Fruit fly (Drosophila melanogaster): ENCODE data around the gene capt.
A peak's percentile ranks its signal among the peaks of the same experiment; 100 is the strongest.

Gene capt

dm6 chr2L:1118880-1119809 lies 38.9 kb downstream of the capt start (continued):
- TF ChIP-seq Doc3 (GFP tag; IDR thresholded peaks at IDR 0.05; ENCODE audit: partially characterized antibody) = no peak; the same call in 2 of the 3 replicates
- TF ChIP-seq eyg (GFP tag; optimal IDR thresholded peaks at IDR 0.05) = no peak
- peak; percentile 69 for TF ChIP-seq CG3281 (GFP tag; optimal IDR thresholded peaks at IDR 0.05)
- TF ChIP-seq klu (GFP tag; IDR thresholded peaks at IDR 0.05) = peak; percentile 44
- TF ChIP-seq otp (GFP tag; IDR thresholded peaks at IDR 0.05) = peak; percentile 40; the same call in 1 of the 3 replicates
- TF ChIP-seq CG9215 (GFP tag; IDR thresholded peaks at IDR 0.05) = peak; percentile 74
- peak; percentile 39 for TF ChIP-seq CG4854 (GFP tag; optimal IDR thresholded peaks at IDR 0.05)
- TF ChIP-seq CG7745 (tag; optimal IDR thresholded peaks at IDR 0.05) = no peak
- peak; percentile 37; the same call in 2 of the 3 replicates for TF ChIP-seq HLH4C (GFP tag; IDR thresholded peaks at IDR 0.05; ENCODE audit: partially characterized antibody)
- TF ChIP-seq CG10462 (GFP tag; optimal IDR thresholded peaks at IDR 0.05) = peak; percentile 26
- 0 out of 2 replicates have a peak, but pooled peaks have one; percentile 23 for TF ChIP-seq Dref (GFP tag; IDR thresholded peaks at IDR 0.05)
- TF ChIP-seq CG31388 (GFP tag; optimal IDR thresholded peaks at IDR 0.05) = no peak
- peak; percentile 69 for TF ChIP-seq HLH54F (GFP tag; optimal IDR thresholded peaks at IDR 0.05)
- TF ChIP-seq CG10979 (tag; optimal IDR thresholded peaks at IDR 0.05) = peak; percentile 34
- TF ChIP-seq seq (GFP tag; IDR thresholded peaks at IDR 0.05) = peak; percentile 64; the same call in 1 of the 2 replicates
- TF ChIP-seq croc (GFP tag; conservative IDR thresholded peaks at IDR 0.05) = peak; percentile 37; the same call in 1 of the 3 replicates
- TF ChIP-seq bigmax (GFP tag; optimal IDR thresholded peaks at IDR 0.05) = no peak
- peak; percentile 66 for TF ChIP-seq CG18476 (GFP tag; optimal IDR thresholded peaks at IDR 0.05)
- TF ChIP-seq dan (GFP tag; IDR thresholded peaks at IDR 0.05) = 0 out of 2 replicates have a peak, but pooled peaks have one; percentile 21

- TF ChIP-seq CG9727 (GFP tag; optimal IDR thresholded peaks at IDR 0.05) (peak; percentile 32), E2f1 (GFP tag; IDR thresholded peaks at IDR 0.05) (0 out of 2 replicates have a peak, but pooled peaks have one; percentile 22), Ets65A (GFP tag) (peak; percentile 35), CG2199 (GFP tag; IDR thresholded peaks at IDR 0.05) (0 out of 3 replicates have a peak, but pooled peaks have one; percentile 52), CG13296 (GFP tag; optimal IDR thresholded peaks at IDR 0.05) (no peak), CG16813 (GFP tag; IDR thresholded peaks at IDR 0.05; ENCODE audit: partially characterized antibody) (peak; percentile 36; the same call in 1 of the 3 replicates), slbo (GFP tag; IDR thresholded peaks at IDR 0.05) (0 out of 2 replicates have a peak, but pooled peaks have one; percentile 11), PHDP (tag; optimal IDR thresholded peaks at IDR 0.05) (no peak), CTCF (GFP tag; optimal IDR thresholded peaks at IDR 0.05) (peak; percentile 63), YL-1 (GFP tag; optimal IDR thresholded peaks at IDR 0.05) (peak; percentile 2), Atf3 (GFP tag; optimal IDR thresholded peaks at IDR 0.05) (no peak), CG12769 (tag; optimal IDR thresholded peaks at IDR 0.05) (peak; percentile 91), prd (optimal IDR thresholded peaks at IDR 0.05) (no peak), prd (GFP tag; IDR thresholded peaks at IDR 0.05) (0 out of 3 replicates have a peak, but pooled peaks have one; percentile 30), CG14710 (tag; optimal IDR thresholded peaks at IDR 0.05) (no peak), CG8290 (GFP tag; optimal IDR thresholded peaks at IDR 0.05) (no peak), CG8290 (tag; optimal IDR thresholded peaks at IDR 0.05) (peak in 1 of 2 experiments; percentile 20), pita (GFP tag; optimal IDR thresholded peaks at IDR 0.05) (peak; percentile 48), CG10267 (tag; optimal IDR thresholded peaks at IDR 0.05) (no peak), CG3847 (GFP tag; IDR thresholded peaks at IDR 0.05) (0 out of 2 replicates have a peak, but pooled peaks have one; percentile 7), so (GFP tag; IDR thresholded peaks at IDR 0.05) (peak; percentile 31; the same call in 1 of the 3 replicates), stwl (tag; optimal IDR thresholded peaks at IDR 0.05) (peak; percentile 7), CG3407 (GFP tag; optimal IDR thresholded peaks at IDR 0.05) (peak; percentile 36), E2f2 (GFP tag; IDR thresholded peaks at IDR 0.05) (peak; percentile 11; the same call in 1 of the 2 replicates), chinmo (GFP tag; IDR thresholded peaks at IDR 0.05; ENCODE audit: partially characterized antibody) (0 out of 4 replicates have a peak, but pooled peaks have one; percentile 11), Pdp1 (GFP tag; optimal IDR thresholded peaks at IDR 0.05) (peak in 1 of 2 experiments; percentile 32), Dbx (GFP tag; IDR thresholded peaks at IDR 0.05) (0 out of 3 replicates have a peak, but pooled peaks have one; percentile 31), Max (GFP tag; optimal IDR thresholded peaks at IDR 0.05) (peak; percentile 17), vvl (GFP tag; IDR thresholded peaks at IDR 0.05) (peak; percentile 13; the same call in 1 of the 2 replicates), NK7.1 (GFP tag; optimal IDR thresholded peaks at IDR 0.05) (no peak)
Measured at dm6 chr2L:1118149-1118548, 39.9 kb downstream of the capt start.
